Fruit fly (Drosophila melanogaster) whole organism, embryonic: ENCODE measurements around the gene tst.

Source experiments
- Abd-B ChIP-seq: fragments of 200-800 bp; sonication (Bioruptor generic); optimal IDR thresholded peaks from 2 replicates; lab custom pipeline; 2018; ENCODE audit warnings: missing biosample characterization, mild to moderate bottlenecking, missing genetic modification characterization, moderate library complexity
- BEAF-32 ChIP-seq: fragments of 200-800 bp; sonication (Bioruptor generic); optimal IDR thresholded peaks from 3 replicates; lab custom pipeline; 2017; ENCODE audit warnings: missing biosample characterization, missing genetic modification characterization, mild to moderate bottlenecking, moderate library complexity, missing genetic modification reagents
- CG10267 ChIP-seq: fragments of 200-800 bp; sonication (Bioruptor generic); optimal IDR thresholded peaks from 2 replicates; lab custom pipeline; 2018; ENCODE audit warnings: missing biosample characterization, mild to moderate bottlenecking, missing genetic modification characterization, moderate library complexity
- CG10462 ChIP-seq: fragments of 200-800 bp; sonication (Bioruptor generic); optimal IDR thresholded peaks from 2 replicates; lab custom pipeline; 2016; ENCODE audit warnings: missing biosample characterization, missing genetic modification characterization
- CG11695 ChIP-seq: fragments of 200-800 bp; sonication (Bioruptor generic); IDR thresholded peaks from 3 replicates; pipeline ENCODE4 v1.3.6; 2022; ENCODE audit warnings: missing biosample characterization, missing genetic modification characterization
- CG14014 ChIP-seq: fragments of 200-800 bp; sonication (Bioruptor generic); IDR thresholded peaks from 2 replicates; pipeline ENCODE4 v1.3.6; 2022; ENCODE audit warnings: missing biosample characterization, missing genetic modification characterization
- CG15011 ChIP-seq: fragments of 200-800 bp; sonication (Bioruptor generic); optimal IDR thresholded peaks from 3 replicates; lab custom pipeline; 2018; ENCODE audit warnings: missing biosample characterization, mild to moderate bottlenecking, missing genetic modification characterization
- CG16813 ChIP-seq: fragments of 200-800 bp; sonication (Bioruptor generic); IDR thresholded peaks from 3 replicates; pipeline ENCODE4 v1.3.6; 2022; ENCODE audit warnings: missing biosample characterization, missing genetic modification characterization; ENCODE audit not compliant: partially characterized antibody
- CG30403 ChIP-seq: fragments of 200-800 bp; sonication (Bioruptor generic); optimal IDR thresholded peaks from 3 replicates; lab custom pipeline; 2016; ENCODE audit warnings: missing biosample characterization, missing genetic modification characterization
- CG3726 ChIP-seq: fragments of 200-800 bp; sonication (Bioruptor generic); IDR thresholded peaks from 3 replicates; pipeline ENCODE4, ENCODE4 v1.3.6; 2022; ENCODE audit warnings: missing biosample characterization, missing genetic modification characterization
- CG5180 ChIP-seq: fragments of 200-800 bp; sonication (Bioruptor generic); optimal IDR thresholded peaks from 3 replicates; lab custom pipeline; 2017; ENCODE audit warnings: missing biosample characterization, missing genetic modification characterization, mild to moderate bottlenecking, moderate library complexity, missing genetic modification reagents
- CG5245 ChIP-seq: fragments of 200-800 bp; sonication (Bioruptor generic); optimal IDR thresholded peaks from 3 replicates; lab custom pipeline; 2016; ENCODE audit warnings: missing biosample characterization, missing genetic modification characterization
- CG6689 ChIP-seq: fragments of 200-800 bp; sonication (Bioruptor generic); IDR thresholded peaks from 2 replicates; pipeline ENCODE4 v1.3.6; 2022; ENCODE audit warnings: missing biosample characterization, missing genetic modification characterization
- CG8281 ChIP-seq: fragments of 200-800 bp; sonication (Bioruptor generic); optimal IDR thresholded peaks from 2 replicates; lab custom pipeline; 2018; ENCODE audit warnings: missing biosample characterization, mild to moderate bottlenecking, missing genetic modification characterization, moderate library complexity
- CG9437 ChIP-seq: fragments of 200-800 bp; sonication (Bioruptor generic); optimal IDR thresholded peaks from 2 replicates; lab custom pipeline; 2018; ENCODE audit warnings: missing biosample characterization, mild to moderate bottlenecking, missing genetic modification characterization
- Dbx ChIP-seq: fragments of 200-800 bp; sonication (Bioruptor generic); IDR thresholded peaks from 3 replicates; pipeline ENCODE4 v1.3.6; 2022; ENCODE audit warnings: missing biosample characterization, missing genetic modification characterization
- Dip3 ChIP-seq: fragments of 200-800 bp; sonication (Bioruptor generic); optimal IDR thresholded peaks from 3 replicates; lab custom pipeline; 2016; ENCODE audit warnings: missing biosample characterization, missing genetic modification characterization
- Eip74EF ChIP-seq, 2 experiments: fragments of 200-800 bp in 1 of 2; fragments of >200 bp in 1 of 2; sonication (Bioruptor generic) in 1 of 2; optimal IDR thresholded peaks; 2 replicates each; lab custom pipeline; 2017 to 2019; ENCODE audit warnings: missing biosample characterization in 2 of 2, missing genetic modification characterization in 2 of 2, mild to moderate bottlenecking in 1 of 2, moderate library complexity in 1 of 2
- Ets97D ChIP-seq: fragments of 200-800 bp; sonication (Bioruptor generic); optimal IDR thresholded peaks from 3 replicates; lab custom pipeline; 2016; ENCODE audit warnings: missing biosample characterization, missing genetic modification characterization
- H15 ChIP-seq: fragments of 200-800 bp; sonication (Bioruptor generic); IDR thresholded peaks from 3 replicates; pipeline ENCODE4 v1.3.6; 2022; ENCODE audit warnings: missing biosample characterization, missing genetic modification characterization
- Hmx ChIP-seq: fragments of 200-800 bp; sonication (Bioruptor generic); optimal IDR thresholded peaks from 2 replicates; lab custom pipeline; 2016; ENCODE audit warnings: missing biosample characterization, missing genetic modification characterization
- Hr78 ChIP-seq, 2 experiments: fragments of 200-800 bp in 1 of 2; fragments of >200 bp in 1 of 2; sonication (Bioruptor generic) in 1 of 2; optimal IDR thresholded peaks; 2 replicates each; lab custom pipeline; 2017 to 2019; ENCODE audit warnings: missing biosample characterization in 2 of 2, missing genetic modification characterization in 2 of 2, mild to moderate bottlenecking in 1 of 2, moderate library complexity in 1 of 2
- Med ChIP-seq: fragments of 200-800 bp; sonication (Bioruptor generic); peaks from one replicate; lab custom pipeline; 2016; ENCODE audit warnings: missing biosample characterization, missing genetic modification characterization, mild to moderate bottlenecking, inconsistent platforms, moderate library complexity
- Mrtf ChIP-seq: fragments of 200-800 bp; sonication (Bioruptor generic); IDR thresholded peaks from 3 replicates; pipeline ENCODE4 v1.3.6; 2022; ENCODE audit warnings: missing biosample characterization, missing genetic modification characterization
- Oaz ChIP-seq: fragments of 200-800 bp; sonication (Bioruptor generic); IDR thresholded peaks from 2 replicates; pipeline ENCODE4 v1.3.6; 2022; ENCODE audit warnings: missing biosample characterization, missing genetic modification characterization
- Oli ChIP-seq: fragments of 200-800 bp; sonication (Bioruptor generic); optimal IDR thresholded peaks from 2 replicates; lab custom pipeline; 2018; ENCODE audit warnings: missing biosample characterization, mild to moderate bottlenecking, missing genetic modification characterization, moderate library complexity
- Ravus ChIP-seq: fragments of 200-800 bp; sonication (Bioruptor generic); IDR thresholded peaks from 2 replicates; pipeline ENCODE4 v1.3.6; 2022; ENCODE audit warnings: missing biosample characterization, missing genetic modification characterization
- Rx ChIP-seq: fragments of 200-800 bp; sonication (Bioruptor generic); IDR thresholded peaks from 2 replicates; pipeline ENCODE4 v1.3.6; 2022; ENCODE audit warnings: missing biosample characterization, missing genetic modification characterization
- Usf ChIP-seq: fragments of 200-800 bp; sonication (Bioruptor generic); optimal IDR thresholded peaks from 2 replicates; lab custom pipeline; 2017; ENCODE audit warnings: missing genotype, missing biosample characterization, missing genetic modification characterization
- Vsx1 ChIP-seq: fragments of 200-800 bp; sonication (Bioruptor generic); optimal IDR thresholded peaks from 2 replicates; lab custom pipeline; 2017; ENCODE audit warnings: missing biosample characterization, mild to moderate bottlenecking, missing genetic modification characterization, missing genetic modification reagents
- ac ChIP-seq: fragments of 200-800 bp; sonication (Bioruptor generic); optimal IDR thresholded peaks from 3 replicates; lab custom pipeline; 2017; ENCODE audit warnings: missing biosample characterization, mild to moderate bottlenecking, missing genetic modification characterization
- cato ChIP-seq: fragments of 200-800 bp; sonication (Bioruptor generic); optimal IDR thresholded peaks from 2 replicates; lab custom pipeline; 2016; ENCODE audit warnings: missing biosample characterization, missing genetic modification characterization, borderline replicate concordance
- crp ChIP-seq, 2 experiments: fragments of 200-800 bp; sonication (Bioruptor generic); optimal IDR thresholded peaks; 2 replicates in 1 of 2; 3 replicates in 1 of 2; lab custom pipeline; 2017; ENCODE audit warnings: missing biosample characterization in 2 of 2, missing genetic modification characterization in 2 of 2, mild to moderate bottlenecking in 1 of 2, moderate library complexity in 1 of 2
- jing ChIP-seq: fragments of 200-800 bp; sonication (Bioruptor generic); optimal IDR thresholded peaks from 2 replicates; lab custom pipeline; 2018; ENCODE audit warnings: missing biosample characterization, mild to moderate bottlenecking, missing genetic modification characterization
- mld ChIP-seq: fragments of 200-800 bp; sonication (Bioruptor generic); IDR thresholded peaks from 3 replicates; pipeline ENCODE4 v1.3.6; 2022; ENCODE audit warnings: missing biosample characterization, missing genetic modification characterization; ENCODE audit not compliant: partially characterized antibody
- nerfin-1 ChIP-seq: fragments of 200-800 bp; sonication (Bioruptor generic); optimal IDR thresholded peaks from 3 replicates; lab custom pipeline; 2019; ENCODE audit warnings: missing biosample characterization, mild to moderate bottlenecking, missing genetic modification characterization, moderate library complexity
- otp ChIP-seq: fragments of 200-800 bp; sonication (Bioruptor generic); IDR thresholded peaks from 3 replicates; pipeline ENCODE4, ENCODE4 v1.3.6; 2022; ENCODE audit warnings: missing biosample characterization, missing genetic modification characterization
- pita ChIP-seq: fragments of 200-800 bp; sonication (Bioruptor generic); optimal IDR thresholded peaks from 2 replicates; lab custom pipeline; 2017; ENCODE audit warnings: missing biosample characterization, mild to moderate bottlenecking, missing genetic modification characterization
- ranshi ChIP-seq: fragments of 200-800 bp; sonication (Bioruptor generic); IDR thresholded peaks from 2 replicates; pipeline ENCODE4 v1.3.6; 2022; ENCODE audit warnings: missing biosample characterization, missing genetic modification characterization
- run ChIP-seq: fragments of 200-800 bp; sonication (Bioruptor generic); optimal IDR thresholded peaks from 3 replicates; lab custom pipeline; 2018; ENCODE audit warnings: missing biosample characterization, mild to moderate bottlenecking, missing genetic modification characterization
- shn ChIP-seq: fragments of 200-800 bp; sonication (Bioruptor generic); optimal IDR thresholded peaks from 3 replicates; lab custom pipeline; 2016; ENCODE audit warnings: missing biosample characterization, missing genetic modification characterization
- sim ChIP-seq: fragments of 200-800 bp; sonication (Bioruptor generic); IDR thresholded peaks from 2 replicates; pipeline ENCODE4 v1.3.6; 2022; ENCODE audit warnings: missing biosample characterization, missing genetic modification characterization
- sna ChIP-seq: fragments of 200-800 bp; sonication (Bioruptor generic); IDR thresholded peaks from 2 replicates; pipeline ENCODE4 v1.3.6; 2022; ENCODE audit warnings: missing biosample characterization, missing genetic modification characterization; ENCODE audit not compliant: partially characterized antibody
- sob ChIP-seq: fragments of 200-800 bp; sonication (Bioruptor generic); IDR thresholded peaks from 2 replicates; pipeline ENCODE4 v1.3.6; 2022; ENCODE audit warnings: missing biosample characterization, missing genetic modification characterization
- sug ChIP-seq: fragments of 200-800 bp; optimal IDR thresholded peaks from 2 replicates; lab custom pipeline; 2019; ENCODE audit warnings: missing biosample characterization, mild to moderate bottlenecking, missing genetic modification characterization, moderate library complexity
- ttk ChIP-seq: fragments of 200-800 bp; sonication (Bioruptor generic); IDR thresholded peaks from 2 replicates; pipeline ENCODE4 v2.1.2; 2022; ENCODE audit warnings: missing biosample characterization, missing genetic modification characterization
- twi ChIP-seq: fragments of 200-800 bp; optimal IDR thresholded peaks from 2 replicates; lab custom pipeline; 2019; ENCODE audit warnings: missing biosample characterization, mild to moderate bottlenecking, missing genetic modification characterization, moderate library complexity
- usp ChIP-seq: fragments of >200 bp; optimal IDR thresholded peaks from 2 replicates; lab custom pipeline; 2017; ENCODE audit warnings: missing biosample characterization, missing genetic modification characterization
- zen2 ChIP-seq: fragments of 200-800 bp; sonication (Bioruptor generic); IDR thresholded peaks from 3 replicates; pipeline ENCODE4 v1.3.6; 2022; ENCODE audit warnings: missing biosample characterization, missing genetic modification characterization; ENCODE audit not compliant: partially characterized antibody

tst gene

DNA sequence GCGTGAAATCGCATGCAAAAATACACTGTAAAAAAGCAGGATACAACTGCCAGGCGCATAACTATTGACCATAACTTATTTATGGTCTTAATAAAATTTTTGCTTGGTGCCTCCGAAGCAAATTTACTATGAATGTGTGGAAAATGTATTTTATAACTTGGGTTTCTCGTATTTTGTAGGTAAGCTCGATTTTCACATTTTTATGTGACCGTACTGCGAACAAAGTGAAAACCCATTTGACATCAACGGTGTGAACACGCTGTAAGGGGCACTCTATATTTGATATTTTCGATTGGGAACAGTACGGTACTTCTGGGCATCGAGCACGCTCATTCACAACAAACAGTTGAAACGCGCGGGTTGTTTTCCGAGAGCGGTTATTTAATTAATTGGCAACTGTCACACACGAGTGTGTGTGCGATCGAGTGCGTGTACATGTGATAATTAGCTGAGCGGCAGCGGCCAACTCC lies 8.8 kb upstream of the tst start, which contains the start of the genes Nup98-96 and mbc (continued):
- TF ChIP-seq Dbx (GFP tag; lab: Robert Waterston, UW) (peak; percentile 89), CG10462 (GFP tag; lab: Kevin White, UChicago) (peak; percentile 80), jing (peak; percentile 71), sug (tag; lab: Kevin White, UChicago) (peak; percentile 88), pita (no peak), CG3726 (GFP tag; lab: Robert Waterston, UW) (peak; percentile 75; the same call in 2 of the 3 replicates), Abd-B (GFP tag; lab: Kevin White, UChicago) (peak; percentile 92), Mrtf (peak; percentile 84), CG11695 (GFP tag; lab: Robert Waterston, UW) (peak; percentile 75), shn (GFP tag; lab: Kevin White, UChicago) (peak; percentile 94), CG30403 (GFP tag; lab: Kevin White, UChicago) (peak; percentile 94), ac (GFP tag; lab: Kevin White, UChicago) (no peak), CG5245 (GFP tag; lab: Kevin White, UChicago) (peak; percentile 63), CG14014 (GFP tag; lab: Robert Waterston, UW) (peak; percentile 86), Eip74EF (GFP tag; optimal IDR thresholded peaks at IDR 0.05; lab: Kevin White, UChicago) (peak in 1 of 2 experiments; percentile 3), sim (GFP tag; lab: Robert Waterston, UW) (no peak; the same call in 1 of the 2 replicates), H15 (GFP tag; lab: Robert Waterston, UW) (peak; percentile 81), Vsx1 (GFP tag; lab: Kevin White, UChicago) (peak; percentile 98), Hmx (GFP tag; lab: Kevin White, UChicago) (no peak), CG8281 (tag; lab: Kevin White, UChicago) (peak; percentile 50), ttk (peak; percentile 82), CG6689 (peak; percentile 79), crp (GFP tag; optimal IDR thresholded peaks at IDR 0.05; lab: Kevin White, UChicago) (peak in 1 of 2 experiments; percentile 56), CG15011 (GFP tag; lab: Kevin White, UChicago) (peak; percentile 27), nerfin-1 (tag; lab: Kevin White, UChicago) (peak; percentile 72), Usf (GFP tag; lab: Kevin White, UChicago) (peak; percentile 82), sna (GFP tag; lab: Robert Waterston, UW) (no peak), twi (tag; lab: Kevin White, UChicago) (peak; percentile 74), Dip3 (GFP tag; lab: Kevin White, UChicago) (peak; percentile 93), sob (peak; percentile 82), BEAF-32 (peak; percentile 80), zen2 (GFP tag; lab: Robert Waterston, UW) (no peak), Oli (peak; percentile 82), Hr78 (GFP tag; optimal IDR thresholded peaks at IDR 0.05; lab: Kevin White, UChicago) (no peak), mld (no peak), Rx (peak; percentile 72), Ravus (peak; percentile 20; the same call in 1 of the 2 replicates), ranshi (peak; percentile 84), CG9437 (GFP tag; lab: Kevin White, UChicago) (peak; percentile 67), otp (peak; percentile 81), Ets97D (peak; percentile 89), CG16813 (no peak; the same call in 2 of the 3 replicates), CG5180 (GFP tag; lab: Kevin White, UChicago) (peak; percentile 58), Oaz (GFP tag; lab: Robert Waterston, UW) (peak; percentile 67; the same call in 1 of the 2 replicates), cato (GFP tag; lab: Kevin White, UChicago) (peak; percentile 69), run (peak; percentile 6), usp (GFP tag; lab: Kevin White, UChicago) (no peak), Med (GFP tag; lab: Kevin White, UChicago) (peak; percentile 98), CG10267 (peak; percentile 84)
